Fruit fly (Drosophila melanogaster) whole organism, embryonic: ENCODE data around the gene CG6689.

Experiments
- CG17612 ChIP-seq: fragments of 200-800 bp; sonication (Bioruptor generic); IDR thresholded peaks from 2 replicates; pipeline ENCODE4 v1.3.6; 2022; ENCODE audit warnings: missing biosample characterization, missing genetic modification characterization
- CG1832 ChIP-seq: fragments of 200-800 bp; sonication (Bioruptor generic); optimal IDR thresholded peaks from 2 replicates; lab custom pipeline; 2017; ENCODE audit warnings: missing biosample characterization, mild to moderate bottlenecking, missing genetic modification characterization, inconsistent platforms
- Meics ChIP-seq: fragments of 200-800 bp; sonication (Bioruptor generic); optimal IDR thresholded peaks from 2 replicates; lab custom pipeline; 2017; ENCODE audit warnings: missing biosample characterization, mild to moderate bottlenecking, missing genetic modification characterization
- Myb ChIP-seq: fragments of 200-800 bp; sonication (Bioruptor generic); optimal IDR thresholded peaks from 2 replicates; lab custom pipeline; 2016; ENCODE audit warnings: missing biosample characterization, missing genetic modification characterization
- rib ChIP-seq: fragments of 200-800 bp; sonication (Bioruptor generic); IDR thresholded peaks from 2 replicates; pipeline ENCODE4 v1.3.6; 2022; ENCODE audit warnings: missing biosample characterization, missing genetic modification characterization

DNA sequence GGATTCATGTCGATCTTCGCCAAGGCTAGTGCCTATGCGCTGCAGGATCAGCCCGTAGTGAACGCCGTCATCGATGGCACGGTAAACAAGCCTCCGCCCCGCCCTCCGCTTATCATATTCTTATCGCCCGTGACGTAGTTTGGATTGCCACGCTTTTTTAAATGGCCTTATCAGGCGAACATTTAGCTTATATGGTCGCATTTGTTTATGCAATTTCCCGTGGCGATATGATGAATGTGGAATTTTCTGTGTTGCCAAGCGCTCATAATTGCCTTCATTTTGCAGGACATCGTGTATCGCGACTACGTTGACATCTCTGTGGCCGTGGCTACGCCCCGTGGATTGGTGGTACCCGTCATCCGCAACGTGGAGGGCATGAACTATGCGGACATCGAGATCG, 25.9 kb upstream of the CG6689 start:
- TF ChIP-seq rib (GFP tag; lab: Robert Waterston, UW) (no peak), CG17612 (GFP tag; lab: Robert Waterston, UW) (no peak), Meics (GFP tag; lab: Kevin White, UChicago) (no peak), CG1832 (GFP tag; lab: Kevin White, UChicago) (no peak), Myb (GFP tag; lab: Kevin White, UChicago) (no peak)
